Worm (Caenorhabditis elegans): Measurements from ENCODE around the gene pat-3.

DNA sequence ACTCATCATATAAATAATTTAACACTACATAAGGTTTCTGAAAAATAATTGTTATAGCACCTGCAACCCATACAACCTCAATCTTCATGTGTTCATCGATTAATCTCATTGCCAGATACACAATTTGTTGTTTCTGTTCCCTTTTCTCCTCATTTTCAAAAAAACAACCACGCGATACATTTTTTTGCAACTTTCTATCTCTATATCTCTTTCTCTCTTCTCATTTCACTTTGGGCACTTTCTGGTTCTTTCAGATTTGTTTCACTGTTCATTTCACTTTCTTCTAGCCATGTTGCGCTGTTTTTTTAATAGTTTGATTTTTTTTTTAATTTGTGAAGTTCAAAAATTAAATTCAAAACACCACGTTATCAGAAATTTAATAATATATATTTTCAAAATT is 45.3 kb upstream of the pat-3 start:
- no peak for TF ChIP-seq snpc-4 (GFP tag; optimal IDR thresholded peaks at IDR 0.05)
- TF ChIP-seq snpc-4 (tag; optimal IDR thresholded peaks at IDR 0.05), result no peak
- TF ChIP-seq chd-7 (tag; optimal IDR thresholded peaks at IDR 0.05), result no peak
- TF ChIP-seq dpl-1 (GFP tag; optimal IDR thresholded peaks at IDR 0.05), result no peak
- no peak for TF ChIP-seq F39B2.1 (GFP tag; IDR thresholded peaks at IDR 0.05)
- no peak for TF ChIP-seq bed-2 (GFP tag; IDR thresholded peaks at IDR 0.05)

Measured in whole organism, young adult.